Fruit fly (Drosophila melanogaster) whole organism, larva: ENCODE measurements around the gene mei-218.

Experiments used
- noc ChIP-seq: fragments of 200-800 bp; sonication (Bioruptor generic); optimal IDR thresholded peaks from 3 replicates; lab custom pipeline; 2019; ENCODE audit warnings: missing biosample characterization, mild to moderate bottlenecking, missing genetic modification characterization, moderate library complexity

The mei-218 gene

dm6 chrX:17122425-17123094 is 20.2 kb downstream of the mei-218 start:
- no peak for TF ChIP-seq noc (tag; lab: Kevin White, UChicago)

DNA sequence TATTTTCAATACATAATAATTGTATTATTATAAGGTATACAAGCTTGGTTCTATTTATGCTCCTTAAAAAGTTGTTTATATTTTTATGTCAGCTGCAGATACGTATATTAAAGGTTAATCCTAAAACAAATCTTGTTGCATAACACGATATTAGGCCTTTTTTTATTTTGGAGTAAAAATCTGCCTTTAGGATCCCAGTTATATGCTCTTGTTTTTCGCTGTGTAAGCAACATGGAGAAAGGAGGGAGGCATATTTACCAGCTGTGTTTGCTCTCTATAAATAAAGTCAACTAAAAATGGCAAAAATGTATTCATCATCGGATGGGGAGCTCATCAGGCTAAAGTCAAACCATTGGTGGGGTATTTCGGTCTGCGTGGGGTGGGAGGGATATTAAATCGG is 21.2 kb downstream of the mei-218 start:
- peak; percentile 45 for TF ChIP-seq noc (tag; lab: Kevin White, UChicago)

dm6 chrX:17113324-17113723 is 29.5 kb downstream of the mei-218 start:
- no peak for TF ChIP-seq noc (tag; lab: Kevin White, UChicago)

- TF ChIP-seq noc (tag; lab: Kevin White, UChicago), result no peak
Observed at dm6 chrX:17111958-17112953, 30.5 kb downstream of the mei-218 start.

- no peak for TF ChIP-seq noc (tag; lab: Kevin White, UChicago)
Observed at dm6 chrX:17111274-17111673, 31.5 kb downstream of the mei-218 start.

DNA sequence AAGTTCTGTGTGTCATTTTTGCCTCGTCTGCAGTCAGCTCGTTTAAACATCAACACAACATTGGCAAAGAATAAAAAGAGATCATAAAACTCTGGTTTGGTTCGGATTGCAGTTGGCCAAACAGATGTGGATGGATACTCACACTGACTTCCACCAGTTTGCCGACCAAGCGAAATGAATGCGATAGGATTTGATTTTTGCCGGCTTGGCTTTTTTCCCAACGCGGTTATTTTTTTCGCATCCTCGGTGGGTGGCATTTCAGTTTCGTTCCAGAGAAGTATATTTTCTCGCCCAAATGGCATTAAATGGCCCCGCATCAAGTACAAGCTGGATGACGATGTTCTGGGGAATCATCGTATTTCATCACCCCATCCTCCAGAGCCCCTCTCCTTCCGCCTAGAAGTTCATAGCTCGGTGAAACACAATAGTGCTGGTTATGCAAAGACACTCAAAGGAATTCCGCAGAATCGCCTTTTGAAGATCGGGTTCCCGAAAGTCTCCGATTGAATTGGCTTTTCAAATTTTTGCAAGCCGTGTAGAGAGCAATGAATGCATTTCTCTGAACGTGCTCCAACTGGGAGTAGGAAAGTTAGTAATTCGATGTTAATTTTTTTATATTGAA is 32.1 kb downstream of the mei-218 start:
- no peak for TF ChIP-seq noc (tag; lab: Kevin White, UChicago)

dm6 chrX:17109673-17110072 is 33.1 kb downstream of the mei-218 start:
- TF ChIP-seq noc (tag; lab: Kevin White, UChicago), result peak; percentile 22

- TF ChIP-seq noc (tag; lab: Kevin White, UChicago), result no peak
Observed at dm6 chrX:17108000-17108399, 34.8 kb downstream of the mei-218 start.

- TF ChIP-seq noc (tag; lab: Kevin White, UChicago), result no peak
Observed at dm6 chrX:17107401-17107916, 35.3 kb downstream of the mei-218 start, which contains the start of gene CG5004. Gene CG5004, plus strand, starts transcription at chrX:17107582.

- TF ChIP-seq noc (tag; lab: Kevin White, UChicago), result no peak
Observed at dm6 chrX:17106153-17106700, 36.6 kb downstream of the mei-218 start.

DNA sequence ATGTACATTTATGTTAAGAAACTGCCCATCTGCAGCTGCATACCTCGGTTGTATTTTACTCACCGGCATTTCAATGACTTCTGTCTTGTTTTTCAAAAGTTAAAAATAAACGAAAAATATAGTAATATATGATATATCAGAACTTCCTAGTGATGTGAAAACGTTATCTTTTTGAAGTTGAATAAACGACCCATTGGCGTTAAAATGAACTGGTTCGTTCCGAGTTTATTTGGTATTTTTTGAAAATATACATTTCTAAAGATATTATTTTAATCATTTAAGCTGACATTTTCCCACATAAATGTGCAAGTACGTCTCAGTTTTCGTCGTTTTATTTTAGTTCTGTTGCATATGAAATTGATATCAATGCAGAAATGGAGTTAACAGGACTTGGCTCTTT is 37.1 kb downstream of the mei-218 start, which contains the start of gene Arpc3B:
Gene Arpc3B, minus strand, starts transcription at position 146 of the 400 bp plus-strand sequence.
- no peak for TF ChIP-seq noc (tag; lab: Kevin White, UChicago)

DNA sequence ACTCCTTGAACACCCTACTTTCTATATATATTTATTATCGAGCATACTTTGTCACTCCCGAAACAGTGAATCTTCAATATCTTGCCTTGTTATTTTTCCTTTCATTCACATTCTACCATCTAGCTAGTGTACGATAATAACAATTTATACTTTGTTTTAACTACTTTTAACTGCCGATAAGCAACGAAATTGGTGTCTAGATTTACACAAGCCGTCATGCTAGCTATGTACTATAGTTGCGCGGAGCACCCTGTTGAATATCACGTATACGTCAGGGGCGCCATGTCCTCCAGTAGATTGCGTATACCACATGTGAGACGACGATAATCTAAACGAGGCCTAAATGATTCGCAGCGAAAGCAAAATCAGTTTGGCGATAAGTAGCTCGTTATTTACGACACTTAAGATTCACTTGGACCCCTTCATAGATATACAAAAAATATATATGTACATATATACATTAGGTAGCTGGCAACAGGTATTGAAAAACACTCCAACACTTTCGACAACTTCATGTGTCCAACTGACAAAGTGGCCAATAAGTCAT is 48.8 kb downstream of the mei-218 start:
- TF ChIP-seq noc (tag; lab: Kevin White, UChicago), result peak; percentile 64

- no peak for TF ChIP-seq noc (tag; lab: Kevin White, UChicago)
Observed at dm6 chrX:17093431-17093830, 49.4 kb downstream of the mei-218 start.

dm6 chrX:17091062-17091904 is 51.5 kb downstream of the mei-218 start, which contains the start of the genes CG16700 and CG4991:
Gene CG16700, plus strand, starts transcription at chrX:17091854.
Gene CG4991, plus strand, starts transcription at chrX:17091854.
- TF ChIP-seq noc (tag; lab: Kevin White, UChicago), result peak; percentile 89
